Worm (Caenorhabditis elegans): ENCODE measurements around the gene pgm-1.
A peak's percentile ranks its signal among the peaks of the same experiment; 100 is the strongest.
"Not testable (repeated sequence)": the region's sequence is repeated elsewhere in the genome, so short reads cannot be mapped to it uniquely, and the experiment has no call there.

pgm-1 gene

ce11 chrII:4888527-4889487 lies at the start of gene pgm-1:
pgm-1 (plus strand) TSS chrII:4889437.
- TF ChIP-seq madf-2 (tag; optimal IDR thresholded peaks at IDR 0.05) (no peak), elt-2 (tag; optimal IDR thresholded peaks at IDR 0.05) (peak; percentile 45), ceh-18 (tag; optimal IDR thresholded peaks at IDR 0.05) (peak; percentile 50), npax-4 (tag; optimal IDR thresholded peaks at IDR 0.05) (no peak), pat-9 (tag; optimal IDR thresholded peaks at IDR 0.05) (no peak), pax-1 (tag; optimal IDR thresholded peaks at IDR 0.05) (no peak)

ce11 chrII:4842143-4842658 lies 47.0 kb upstream of the pgm-1 start, which contains the start of the genes T23B7.2 and nspd-4:
T23B7.2 (minus strand) TSS chrII:4842243.
nspd-4 (plus strand) TSS chrII:4842608.
- not testable (repeated sequence) for TF ChIP-seq K02D7.2, unc-86, che-1 (tag; optimal IDR thresholded peaks at IDR 0.05)

- TF ChIP-seq pax-1 (tag; optimal IDR thresholded peaks at IDR 0.05) (no peak), ceh-31 (tag; optimal IDR thresholded peaks at IDR 0.05) (no peak), rnt-1 (tag; optimal IDR thresholded peaks at IDR 0.05) (no peak), F13H6.1 (tag; optimal IDR thresholded peaks at IDR 0.05) (no peak), che-1 (tag; optimal IDR thresholded peaks at IDR 0.05) (no peak), elt-4 (tag; optimal IDR thresholded peaks at IDR 0.05) (no peak), ceh-34 (tag; optimal IDR thresholded peaks at IDR 0.05) (no peak), unc-86 (tag; optimal IDR thresholded peaks at IDR 0.05) (no peak), syd-9 (tag; optimal IDR thresholded peaks at IDR 0.05) (no peak), sdc-2 (tag; optimal IDR thresholded peaks at IDR 0.05) (no peak), madf-2 (tag; optimal IDR thresholded peaks at IDR 0.05) (no peak), hlh-13 (GFP tag; optimal IDR thresholded peaks at IDR 0.05) (no peak), pag-3 (tag; optimal IDR thresholded peaks at IDR 0.05; ENCODE audit: borderline replicate concordance) (no peak), dve-1 (tag; optimal IDR thresholded peaks at IDR 0.05) (no peak), ttx-3 (tag; optimal IDR thresholded peaks at IDR 0.05) (no peak), tbx-2 (tag; optimal IDR thresholded peaks at IDR 0.05) (no peak), unc-3 (GFP tag; conservative IDR thresholded peaks at IDR 0.05) (no peak), unc-3 (tag; optimal IDR thresholded peaks at IDR 0.05) (no peak), ceh-45 (GFP tag; IDR thresholded peaks at IDR 0.05) (no peak)
Measured at ce11 chrII:4849885-4850284, 39.4 kb upstream of the pgm-1 start, which contains the start of gene T23B7.3. T23B7.3 (plus strand) TSS chrII:4850185.

DNA sequence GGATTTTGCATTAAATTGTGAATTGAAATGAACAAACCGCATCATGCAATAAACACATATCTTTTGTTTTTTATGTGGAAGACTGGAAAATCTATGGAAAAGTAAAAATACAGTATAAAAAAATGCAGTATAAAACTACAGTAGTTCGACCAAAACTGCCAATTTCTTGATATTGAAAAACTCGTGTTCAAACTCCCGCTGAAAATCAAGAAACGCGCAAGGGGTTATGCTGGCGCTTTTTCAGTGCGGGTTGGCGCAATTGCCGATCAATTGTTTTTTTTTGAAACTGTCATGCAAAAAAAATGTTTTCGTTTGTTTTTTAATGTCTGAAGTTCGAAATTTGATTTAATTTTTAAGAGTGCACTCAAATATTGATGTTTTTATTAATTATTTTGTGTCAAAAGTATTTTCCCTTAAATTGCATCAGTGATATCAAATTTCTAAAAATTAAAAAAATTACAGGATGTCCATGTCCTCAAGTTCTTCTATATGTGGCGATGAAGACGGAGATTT lies 37.6 kb upstream of the pgm-1 start, which contains the start of gene dnj-9:
TSS of gene dnj-9 (plus strand) at position 463 of the 513 bp plus-strand sequence.
- TF ChIP-seq ama-1 (optimal IDR thresholded peaks at IDR 0.05), result no peak
- TF ChIP-seq ceh-24 (tag; optimal IDR thresholded peaks at IDR 0.05), result no peak
- TF ChIP-seq pha-4 (tag; optimal IDR thresholded peaks at IDR 0.05), result no peak
- TF ChIP-seq fax-1 (tag; optimal IDR thresholded peaks at IDR 0.05), result peak; percentile 1
- peak; percentile 68 for TF ChIP-seq unc-86 (tag; optimal IDR thresholded peaks at IDR 0.05)
- no peak for TF ChIP-seq F13H6.1 (tag; optimal IDR thresholded peaks at IDR 0.05)
- TF ChIP-seq Y22D7AL.16 (tag; optimal IDR thresholded peaks at IDR 0.05), result peak; percentile 33
- TF ChIP-seq pax-1 (tag; optimal IDR thresholded peaks at IDR 0.05), result peak; percentile 20
- peak; percentile 24 for TF ChIP-seq C38D4.7 (GFP tag; optimal IDR thresholded peaks at IDR 0.05)
- peak; percentile 6 for TF ChIP-seq ets-4 (tag; optimal IDR thresholded peaks at IDR 0.05)
- peak; percentile 6 for TF ChIP-seq nhr-232 (tag; optimal IDR thresholded peaks at IDR 0.05)
- peak; percentile 19 for TF ChIP-seq gmeb-2 (tag; optimal IDR thresholded peaks at IDR 0.05)
- TF ChIP-seq ceh-2 (tag; optimal IDR thresholded peaks at IDR 0.05), result peak; percentile 29
- peak; percentile 73 for TF ChIP-seq ceh-30 (tag; optimal IDR thresholded peaks at IDR 0.05)
- no peak for TF ChIP-seq fkh-6 (tag; optimal IDR thresholded peaks at IDR 0.05)
- peak; percentile 46 for TF ChIP-seq dve-1 (tag; optimal IDR thresholded peaks at IDR 0.05)
- peak; percentile 43 for TF ChIP-seq ceh-6 (GFP tag; optimal IDR thresholded peaks at IDR 0.05)
- TF ChIP-seq ceh-14 (tag; optimal IDR thresholded peaks at IDR 0.05), result peak; percentile 72
- TF ChIP-seq npax-4 (tag; optimal IDR thresholded peaks at IDR 0.05), result peak; percentile 35
- no peak for TF ChIP-seq hlh-13 (GFP tag; optimal IDR thresholded peaks at IDR 0.05)
- peak; percentile 70 for TF ChIP-seq tbx-2 (tag; optimal IDR thresholded peaks at IDR 0.05)
- TF ChIP-seq ztf-16 (tag; optimal IDR thresholded peaks at IDR 0.05), result peak; percentile 32
- peak; percentile 26 for TF ChIP-seq madf-2 (tag; optimal IDR thresholded peaks at IDR 0.05)
- no peak for TF ChIP-seq tbx-7 (tag; optimal IDR thresholded peaks at IDR 0.05)
- TF ChIP-seq zip-5 (tag; optimal IDR thresholded peaks at IDR 0.05), result no peak
- TF ChIP-seq fkh-10 (GFP tag; optimal IDR thresholded peaks at IDR 0.05), result no peak
- TF ChIP-seq hlh-6 (tag; optimal IDR thresholded peaks at IDR 0.05), result peak; percentile 14
- TF ChIP-seq syd-9 (tag; optimal IDR thresholded peaks at IDR 0.05), result peak; percentile 13
- TF ChIP-seq K02D7.2 (tag; optimal IDR thresholded peaks at IDR 0.05), result no peak
- TF ChIP-seq pag-3 (tag; optimal IDR thresholded peaks at IDR 0.05; ENCODE audit: borderline replicate concordance), result no peak

All from whole organism, late embryonic.